Worm (Caenorhabditis elegans) whole organism, L3 larva: ENCODE measurements around the gene mbr-1.

ENCODE experiments used
- R02D3.7 ChIP-seq: fragments of 150-350 bp; optimal IDR thresholded peaks from 2 replicates; lab custom pipeline; 2014; ENCODE audit warnings: missing biosample characterization, missing genetic modification characterization
- nhr-11 ChIP-seq: fragments of 150-350 bp; optimal IDR thresholded peaks from 2 replicates; lab custom pipeline; 2014; ENCODE audit warnings: missing biosample characterization, missing genetic modification characterization

ce11 chrX:10711769-10712168, 10.1 kb downstream of the mbr-1 start, which contains the start of gene rhgf-1:
- no peak for TF ChIP-seq nhr-11 (tag; lab: Kevin White, UChicago)
- no peak for TF ChIP-seq R02D3.7 (tag; lab: Kevin White, UChicago)
